Worm (Caenorhabditis elegans): Measurements from ENCODE around the gene tsp-2.
A peak's percentile ranks its signal among the peaks of the same experiment; 100 is the strongest.

The tsp-2 gene

DNA sequence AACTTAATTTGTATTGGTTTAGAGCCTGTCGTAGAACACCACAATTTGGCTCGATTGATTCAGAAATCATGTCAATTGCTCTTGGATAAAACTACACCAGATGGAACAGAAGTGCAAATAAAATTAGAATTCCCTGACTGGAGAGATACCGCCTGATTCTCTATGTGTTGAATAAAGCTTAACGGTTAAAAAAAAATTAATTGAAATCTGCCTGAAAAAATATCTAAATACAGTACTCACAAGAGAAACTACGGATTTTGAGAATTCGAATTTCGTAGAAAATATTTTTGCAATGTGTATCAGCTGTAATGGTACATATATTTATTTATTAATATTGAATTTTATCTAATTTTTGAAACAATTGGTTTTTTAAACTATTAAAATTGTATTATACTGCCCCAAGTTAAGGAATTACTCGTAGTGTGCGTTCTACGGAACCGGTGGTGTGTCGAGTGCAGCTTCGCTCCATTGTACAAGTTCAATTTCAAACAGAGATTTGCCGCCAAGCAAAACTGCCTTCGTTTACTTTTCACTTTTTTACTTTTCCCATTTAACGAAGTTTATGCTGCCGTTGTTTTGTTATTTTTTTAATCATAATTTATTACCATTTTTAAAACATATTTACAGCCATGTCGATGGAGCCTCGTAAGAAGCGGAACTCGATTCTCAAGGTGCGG lies 12.4 kb upstream of the tsp-2 start, which contains the start of gene knl-1:
TSS of gene knl-1 (plus strand) at position 626 of the 677 bp plus-strand sequence.
- peak; percentile 87 for TF ChIP-seq zip-5 (tag; optimal IDR thresholded peaks at IDR 0.05)
- TF ChIP-seq pros-1 (tag; optimal IDR thresholded peaks at IDR 0.05): no peak
- no peak for TF ChIP-seq ama-1 (optimal IDR thresholded peaks at IDR 0.05)
- TF ChIP-seq npax-4 (tag; optimal IDR thresholded peaks at IDR 0.05): no peak
- TF ChIP-seq rnt-1 (tag; optimal IDR thresholded peaks at IDR 0.05): peak; percentile 10
- no peak for TF ChIP-seq lin-11 (tag; optimal IDR thresholded peaks at IDR 0.05)
- no peak for TF ChIP-seq ceh-24 (tag; optimal IDR thresholded peaks at IDR 0.05)
- no peak for TF ChIP-seq K09A11.1 (tag; optimal IDR thresholded peaks at IDR 0.05; ENCODE audit: insufficient read depth)
- no peak for TF ChIP-seq che-1 (tag; optimal IDR thresholded peaks at IDR 0.05)
- TF ChIP-seq mec-3 (tag; optimal IDR thresholded peaks at IDR 0.05; ENCODE audit: borderline replicate concordance): no peak
- no peak for TF ChIP-seq nhr-232 (tag; optimal IDR thresholded peaks at IDR 0.05)
- TF ChIP-seq ttx-3 (tag; optimal IDR thresholded peaks at IDR 0.05): no peak
- peak; percentile 65 for TF ChIP-seq ets-4 (tag; optimal IDR thresholded peaks at IDR 0.05)
- no peak for TF ChIP-seq ceh-45 (GFP tag; IDR thresholded peaks at IDR 0.05)
- no peak for TF ChIP-seq pat-9 (tag; optimal IDR thresholded peaks at IDR 0.05)
- no peak for TF ChIP-seq sox-2 (GFP tag; IDR thresholded peaks at IDR 0.05)
- TF ChIP-seq ceh-2 (tag; optimal IDR thresholded peaks at IDR 0.05): peak; percentile 68
- TF ChIP-seq hlh-8 (tag; optimal IDR thresholded peaks at IDR 0.05): peak; percentile 65
- TF ChIP-seq F13H6.1 (tag; optimal IDR thresholded peaks at IDR 0.05): peak; percentile 2
- TF ChIP-seq hlh-15 (tag; optimal IDR thresholded peaks at IDR 0.05): no peak
- TF ChIP-seq ahr-1 (tag; optimal IDR thresholded peaks at IDR 0.05): peak; percentile 50
- TF ChIP-seq tbx-2 (tag; optimal IDR thresholded peaks at IDR 0.05): peak; percentile 82
- TF ChIP-seq T23F11.4 (GFP tag; optimal IDR thresholded peaks at IDR 0.05): no peak
- TF ChIP-seq sox-4 (tag; optimal IDR thresholded peaks at IDR 0.05): no peak
- no peak for TF ChIP-seq syd-9 (tag; optimal IDR thresholded peaks at IDR 0.05)
- TF ChIP-seq ceh-34 (tag; optimal IDR thresholded peaks at IDR 0.05): peak; percentile 38
- peak; percentile 40 for TF ChIP-seq pha-2 (tag; optimal IDR thresholded peaks at IDR 0.05)
- no peak for TF ChIP-seq nhr-11 (tag; optimal IDR thresholded peaks at IDR 0.05)
- peak; percentile 25 for TF ChIP-seq tbx-7 (tag; optimal IDR thresholded peaks at IDR 0.05)
- no peak for TF ChIP-seq fkh-6 (tag; optimal IDR thresholded peaks at IDR 0.05)
- TF ChIP-seq hlh-30 (tag; optimal IDR thresholded peaks at IDR 0.05; ENCODE audit: insufficient read depth): no peak
- no peak for TF ChIP-seq unc-55 (GFP tag; optimal IDR thresholded peaks at IDR 0.05)
- TF ChIP-seq K02D7.2 (tag; optimal IDR thresholded peaks at IDR 0.05): no peak
- no peak for TF ChIP-seq odd-2 (tag; optimal IDR thresholded peaks at IDR 0.05)
- TF ChIP-seq hlh-6 (tag; optimal IDR thresholded peaks at IDR 0.05): no peak
- TF ChIP-seq dmd-4 (tag; optimal IDR thresholded peaks at IDR 0.05; ENCODE audit: borderline replicate concordance): no peak
- no peak for TF ChIP-seq ref-2 (tag; optimal IDR thresholded peaks at IDR 0.05)
- no peak for TF ChIP-seq Y22D7AL.16 (tag; optimal IDR thresholded peaks at IDR 0.05)
- peak; percentile 69 for TF ChIP-seq fax-1 (tag; optimal IDR thresholded peaks at IDR 0.05)
- TF ChIP-seq hlh-13 (GFP tag; optimal IDR thresholded peaks at IDR 0.05): no peak
- TF ChIP-seq C38D4.7 (GFP tag; optimal IDR thresholded peaks at IDR 0.05): peak; percentile 7
- no peak for TF ChIP-seq pag-3 (tag; optimal IDR thresholded peaks at IDR 0.05; ENCODE audit: borderline replicate concordance)
- TF ChIP-seq ceh-48 (tag; optimal IDR thresholded peaks at IDR 0.05): no peak
- no peak for TF ChIP-seq gmeb-2 (tag; optimal IDR thresholded peaks at IDR 0.05)
- no peak for TF ChIP-seq ceh-6 (GFP tag; optimal IDR thresholded peaks at IDR 0.05)
- TF ChIP-seq pha-4 (tag; optimal IDR thresholded peaks at IDR 0.05): no peak
- no peak for TF ChIP-seq ceh-19 (GFP tag; optimal IDR thresholded peaks at IDR 0.05)
- no peak for TF ChIP-seq unc-42 (tag; optimal IDR thresholded peaks at IDR 0.05)
- TF ChIP-seq ztf-16 (tag; optimal IDR thresholded peaks at IDR 0.05): no peak
- no peak for TF ChIP-seq unc-3 (GFP tag; conservative IDR thresholded peaks at IDR 0.05)
- peak; percentile 21 for TF ChIP-seq unc-3 (tag; optimal IDR thresholded peaks at IDR 0.05)
- no peak for TF ChIP-seq ceh-18 (tag; optimal IDR thresholded peaks at IDR 0.05)
- TF ChIP-seq pax-1 (tag; optimal IDR thresholded peaks at IDR 0.05): no peak

All from whole organism, late embryonic.